Fruit fly (Drosophila melanogaster): ENCODE data around the gene CG42264.

CG42264 gene

dm6 chrX:5783260-5784040 is 7.0 kb upstream of the CG42264 start (continued):
- TF ChIP-seq btn (GFP tag; optimal IDR thresholded peaks at IDR 0.05) (no peak), CG1647 (GFP tag; optimal IDR thresholded peaks at IDR 0.05) (no peak), HLH4C (GFP tag; IDR thresholded peaks at IDR 0.05; ENCODE audit: partially characterized antibody) (no peak), CkIIα-i1 (GFP tag; IDR thresholded peaks at IDR 0.05) (no peak), ham (GFP tag; IDR thresholded peaks at IDR 0.05) (no peak), kah (GFP tag; optimal IDR thresholded peaks at IDR 0.05) (no peak), Tbp (GFP tag; optimal IDR thresholded peaks at IDR 0.05) (no peak), CG6254 (GFP tag; optimal IDR thresholded peaks at IDR 0.05) (peak; percentile 30), Lpt (GFP tag; optimal IDR thresholded peaks at IDR 0.05) (no peak), CG13624 (GFP tag; optimal IDR thresholded peaks at IDR 0.05) (no peak), aop (GFP tag; IDR thresholded peaks at IDR 0.05) (no peak), CG9932 (GFP tag; IDR thresholded peaks at IDR 0.05) (no peak), D19A (tag; optimal IDR thresholded peaks at IDR 0.05) (no peak), Hr51 (GFP tag; optimal IDR thresholded peaks at IDR 0.05) (peak in 1 of 2 experiments; percentile 53), ken (GFP tag; IDR thresholded peaks at IDR 0.05) (peak; percentile 64; the same call in 2 of the 3 replicates), dmrt11E (tag; optimal IDR thresholded peaks at IDR 0.05) (peak; percentile 31), nerfin-2 (GFP tag; IDR thresholded peaks at IDR 0.05; ENCODE audit: partially characterized antibody) (no peak), dan (GFP tag; IDR thresholded peaks at IDR 0.05) (no peak), ems (GFP tag; optimal IDR thresholded peaks at IDR 0.05) (no peak), CG12236 (GFP tag; optimal IDR thresholded peaks at IDR 0.05) (no peak), sens-2 (GFP tag; IDR thresholded peaks at IDR 0.05) (peak; percentile 54; the same call in 1 of the 2 replicates), HHEX (GFP tag; optimal IDR thresholded peaks at IDR 0.05) (peak; percentile 8), jing (GFP tag; optimal IDR thresholded peaks at IDR 0.05) (peak; percentile 41), CG6854 (GFP tag; optimal IDR thresholded peaks at IDR 0.05) (no peak), Ets97D (GFP tag; optimal IDR thresholded peaks at IDR 0.05) (no peak), sens (GFP tag) (peak; percentile 91), CG4730 (GFP tag; IDR thresholded peaks at IDR 0.05) (no peak), cas (GFP tag; IDR thresholded peaks at IDR 0.05) (no peak), hb (GFP tag; IDR thresholded peaks at IDR 0.05; ENCODE audit: partially characterized antibody) (no peak), D19B (GFP tag; optimal IDR thresholded peaks at IDR 0.05) (no peak), Mad (GFP tag; optimal IDR thresholded peaks at IDR 0.05) (no peak), lmd (GFP tag; IDR thresholded peaks at IDR 0.05) (peak; percentile 37; the same call in 1 of the 2 replicates), ara (GFP tag; IDR thresholded peaks at IDR 0.05) (no peak), CG4360 (GFP tag; IDR thresholded peaks at IDR 0.05) (0 out of 2 replicates have a peak, but pooled peaks have one; percentile 24), maf-S (GFP tag; optimal IDR thresholded peaks at IDR 0.05) (no peak), Pdp1 (GFP tag; optimal IDR thresholded peaks at IDR 0.05) (peak in 1 of 2 experiments; percentile 17), CG2875 (GFP tag; optimal IDR thresholded peaks at IDR 0.05) (peak; percentile 52), CG10274 (GFP tag; optimal IDR thresholded peaks at IDR 0.05) (no peak), hbn (GFP tag; IDR thresholded peaks at IDR 0.05; ENCODE audit: partially characterized antibody) (no peak), ATbp (GFP tag; optimal IDR thresholded peaks at IDR 0.05) (peak; percentile 64), CG10321 (GFP tag; IDR thresholded peaks at IDR 0.05) (no peak), CG33557 (GFP tag; optimal IDR thresholded peaks at IDR 0.05) (no peak), da (GFP tag; optimal IDR thresholded peaks at IDR 0.05) (no peak), CG6765 (GFP tag; optimal IDR thresholded peaks at IDR 0.05) (no peak), E2f2 (GFP tag; IDR thresholded peaks at IDR 0.05) (no peak), CG15601 (tag; optimal IDR thresholded peaks at IDR 0.05) (peak; percentile 1), CG4617 (GFP tag; optimal IDR thresholded peaks at IDR 0.05; ENCODE audit: borderline replicate concordance) (no peak), tll (GFP tag; optimal IDR thresholded peaks at IDR 0.05) (no peak), grau (tag; optimal IDR thresholded peaks at IDR 0.05) (peak; percentile 38)
